Worm (Caenorhabditis elegans) whole organism, young adult: ENCODE measurements around the gene Y116A8C.468.

Experiments
- B0035.1 ChIP-seq: sonication (generic microtip); optimal IDR thresholded peaks from 2 replicates; lab custom pipeline; 2016; ENCODE audit warnings: missing genetic modification characterization, mild to moderate bottlenecking, missing compliant biosample characterization, missing genotype, missing genetic modification reagents
- D2030.7 ChIP-seq: fragments of 200-800 bp; sonication (Bioruptor generic); IDR thresholded peaks from 2 replicates; pipeline ENCODE4 v1.3.6; 2022; ENCODE audit warnings: missing genetic modification reagents, missing genetic modification characterization, missing compliant biosample characterization
- F22D6.2 ChIP-seq: sonication (generic microtip); optimal IDR thresholded peaks from 2 replicates; lab custom pipeline; 2016; ENCODE audit warnings: mild to moderate bottlenecking, missing genetic modification characterization, missing compliant biosample characterization
- F33H1.4 ChIP-seq: fragments of 200-800 bp; sonication (Bioruptor generic); IDR thresholded peaks from 2 replicates; pipeline ENCODE4 v1.3.6; 2022; ENCODE audit warnings: missing genetic modification reagents, missing genetic modification characterization, missing compliant biosample characterization
- F37B4.10 ChIP-seq: fragments of 200-800 bp; sonication (Bioruptor generic); IDR thresholded peaks from 2 replicates; pipeline ENCODE4 v1.3.6; 2022; ENCODE audit warnings: missing genetic modification characterization, missing compliant biosample characterization
- F39B2.1 ChIP-seq: fragments of 200-800 bp; sonication (Bioruptor generic); IDR thresholded peaks from 2 replicates; pipeline ENCODE4 v1.3.6; 2022; ENCODE audit warnings: missing genetic modification reagents, missing genetic modification characterization, missing compliant biosample characterization
- F52B5.7 ChIP-seq: sonication (generic microtip); optimal IDR thresholded peaks from 2 replicates; lab custom pipeline; 2016; ENCODE audit warnings: mild to moderate bottlenecking, missing genetic modification characterization, missing compliant biosample characterization
- F57A8.1 ChIP-seq: fragments of 200-800 bp; sonication (Bioruptor generic); optimal IDR thresholded peaks from 2 replicates; lab custom pipeline; 2018; ENCODE audit warnings: mild to moderate bottlenecking, missing genetic modification characterization, moderate library complexity, missing compliant biosample characterization
- T26A5.8 ChIP-seq: sonication (generic microtip); optimal IDR thresholded peaks from 2 replicates; lab custom pipeline; 2016; ENCODE audit warnings: missing genetic modification characterization, missing compliant biosample characterization
- ZK185.1 ChIP-seq: sonication (generic microtip); optimal IDR thresholded peaks from 2 replicates; lab custom pipeline; 2016; ENCODE audit warnings: mild to moderate bottlenecking, missing genetic modification characterization, missing compliant biosample characterization; ENCODE audit not compliant: poor library complexity, severe bottlenecking
- akir-1 ChIP-seq: fragments of 200-800 bp; sonication (Bioruptor generic); optimal IDR thresholded peaks from 2 replicates; lab custom pipeline; 2018; ENCODE audit warnings: mild to moderate bottlenecking, missing genetic modification characterization, moderate library complexity, missing compliant biosample characterization
- ama-1 ChIP-seq, 3 experiments: fragments of 150-350 bp in 1 of 3; sonication (generic microtip) in 2 of 3; optimal IDR thresholded peaks; 2 replicates each; lab custom pipeline; 2014 to 2018; ENCODE audit warnings: missing biosample characterization in 2 of 3, missing genetic modification characterization in 2 of 3, missing genetic modification reagents in 2 of 3
- aptf-3 ChIP-seq: fragments of 200-800 bp; sonication (Bioruptor generic); IDR thresholded peaks from 2 replicates; pipeline ENCODE4 v1.3.6; 2022; ENCODE audit warnings: missing genetic modification characterization, missing compliant biosample characterization
- bed-2 ChIP-seq: fragments of 200-800 bp; sonication (Bioruptor generic); IDR thresholded peaks from 2 replicates; pipeline ENCODE4 v1.3.6; 2022; ENCODE audit warnings: missing genetic modification reagents, missing genetic modification characterization, missing compliant biosample characterization
- chd-7 ChIP-seq: sonication (generic microtip); optimal IDR thresholded peaks from 2 replicates; lab custom pipeline; 2016; ENCODE audit warnings: mild to moderate bottlenecking, missing genetic modification characterization, moderate library complexity, missing compliant biosample characterization
- dpff-1 ChIP-seq: sonication (generic microtip); optimal IDR thresholded peaks from 2 replicates; lab custom pipeline; 2017; ENCODE audit warnings: mild to moderate bottlenecking, missing genetic modification characterization, missing compliant biosample characterization
- egl-44 ChIP-seq: fragments of 200-800 bp; sonication (Bioruptor generic); IDR thresholded peaks from 2 replicates; pipeline ENCODE4 v1.3.6; 2022; ENCODE audit warnings: missing genetic modification reagents, missing genetic modification characterization, missing compliant biosample characterization
- egrh-3 ChIP-seq: fragments of 200-800 bp; sonication (Bioruptor generic); IDR thresholded peaks from 2 replicates; pipeline ENCODE4 v1.3.6; 2022; ENCODE audit warnings: missing genetic modification reagents, missing genetic modification characterization, missing compliant biosample characterization
- hlh-26 ChIP-seq: fragments of 200-800 bp; sonication (Bioruptor generic); conservative IDR thresholded peaks from 2 replicates; pipeline ENCODE4 v1.3.6; 2022; ENCODE audit warnings: missing genetic modification reagents, missing genetic modification characterization, missing compliant biosample characterization
- hmg-1.2 ChIP-seq: fragments of 200-800 bp; sonication (Bioruptor generic); IDR thresholded peaks from 2 replicates; pipeline ENCODE4 v1.3.6; 2022; ENCODE audit warnings: missing genetic modification reagents, missing genetic modification characterization, missing compliant biosample characterization
- hsf-1 ChIP-seq: fragments of 200-800 bp; sonication (Bioruptor generic); IDR thresholded peaks from 2 replicates; pipeline ENCODE4 v1.3.6; 2022; ENCODE audit warnings: missing genetic modification reagents, missing genetic modification characterization, missing compliant biosample characterization
- lin-35 ChIP-seq, 3 experiments: fragments of 150-350 bp in 2 of 3; sonication (generic microtip) in 1 of 3; optimal IDR thresholded peaks; 2 replicates each; lab custom pipeline; 2014 to 2018; ENCODE audit warnings: missing biosample characterization in 3 of 3, missing genetic modification characterization in 3 of 3, missing genetic modification reagents in 3 of 3
- madf-6 ChIP-seq: fragments of 200-800 bp; sonication (Bioruptor generic); IDR thresholded peaks from 2 replicates; pipeline ENCODE4 v1.3.6; 2022; ENCODE audit warnings: missing genetic modification reagents, missing genetic modification characterization, missing compliant biosample characterization
- nhr-90 ChIP-seq: sonication (generic microtip); optimal IDR thresholded peaks from 2 replicates; lab custom pipeline; 2016; ENCODE audit warnings: missing genotype, mild to moderate bottlenecking, missing genetic modification characterization, missing compliant biosample characterization
- snpc-1.1 ChIP-seq: sonication (generic microtip); optimal IDR thresholded peaks from 2 replicates; lab custom pipeline; 2017; ENCODE audit warnings: missing genetic modification characterization, mild to moderate bottlenecking, missing compliant biosample characterization, antibody characterized with exemption, moderate library complexity, missing genotype, missing genetic modification reagents; ENCODE audit not compliant: insufficient read depth
- snpc-4 ChIP-seq, 5 experiments: fragments of 150-350 bp in 1 of 5; sonication (generic microtip) in 4 of 5; optimal IDR thresholded peaks; 2 replicates each; lab custom pipeline; 2014 to 2018; ENCODE audit warnings: missing genetic modification characterization in 5 of 5, missing biosample characterization in 3 of 5, antibody characterized with exemption in 2 of 5, mild to moderate bottlenecking in 2 of 5, missing compliant biosample characterization in 2 of 5, missing genotype in 2 of 5, moderate library complexity in 2 of 5, missing genetic modification reagents in 1 of 5
- sptf-2 ChIP-seq: fragments of 200-800 bp; sonication (Bioruptor generic); optimal IDR thresholded peaks from 2 replicates; lab custom pipeline; 2018; ENCODE audit warnings: mild to moderate bottlenecking, missing genetic modification characterization, missing compliant biosample characterization
- tbx-9 ChIP-seq: sonication (generic microtip); optimal IDR thresholded peaks from 2 replicates; lab custom pipeline; 2016; ENCODE audit warnings: borderline replicate concordance, missing genetic modification characterization, inconsistent platforms, missing compliant biosample characterization
- tlf-1 ChIP-seq: fragments of 200-800 bp; sonication (Bioruptor generic); optimal IDR thresholded peaks from 2 replicates; lab custom pipeline; 2018; ENCODE audit warnings: mild to moderate bottlenecking, missing genetic modification characterization, missing compliant biosample characterization
- unc-130 ChIP-seq: sonication (generic microtip); optimal IDR thresholded peaks from 2 replicates; lab custom pipeline; 2016; ENCODE audit warnings: missing genetic modification reagents, missing genetic modification characterization, missing compliant biosample characterization
- xnd-1 ChIP-seq: sonication (generic microtip); optimal IDR thresholded peaks from 2 replicates; lab custom pipeline; 2016; ENCODE audit warnings: missing genotype, missing genetic modification reagents, missing genetic modification characterization, missing compliant biosample characterization
- zfh-2 ChIP-seq: fragments of 200-800 bp; sonication (Bioruptor generic); conservative IDR thresholded peaks from 2 replicates; pipeline ENCODE4 v1.3.6; 2022; ENCODE audit warnings: missing genetic modification reagents, missing genetic modification characterization, missing compliant biosample characterization
- zim-3 ChIP-seq: sonication (generic microtip); optimal IDR thresholded peaks from 2 replicates; lab custom pipeline; 2017; ENCODE audit warnings: mild to moderate bottlenecking, missing genetic modification characterization, moderate library complexity, missing compliant biosample characterization
- ztf-22 ChIP-seq: fragments of 200-800 bp; sonication (Bioruptor generic); optimal IDR thresholded peaks from 2 replicates; lab custom pipeline; 2018; ENCODE audit warnings: mild to moderate bottlenecking, missing genetic modification characterization, moderate library complexity, missing compliant biosample characterization
- ztf-26 ChIP-seq: sonication (generic microtip); optimal IDR thresholded peaks from 2 replicates; lab custom pipeline; 2017; ENCODE audit warnings: missing genetic modification characterization, missing compliant biosample characterization
- ztf-3 ChIP-seq: fragments of 200-800 bp; sonication (Bioruptor generic); optimal IDR thresholded peaks from 2 replicates; lab custom pipeline; 2018; ENCODE audit warnings: mild to moderate bottlenecking, missing genetic modification characterization, missing compliant biosample characterization

Gene Y116A8C.468

ce11 chrIV:16921999-16922398 is 3.8 kb downstream of the Y116A8C.468 start:
- TF ChIP-seq F39B2.1 (GFP tag; lab: Robert Waterston, UW), result no peak
- no peak for TF ChIP-seq ZK185.1 (tag; lab: Kevin White, UChicago)
- TF ChIP-seq snpc-4 (GFP tag; optimal IDR thresholded peaks at IDR 0.05; lab: Kevin White, UChicago), result no peak
- TF ChIP-seq snpc-4 (tag; optimal IDR thresholded peaks at IDR 0.05; lab: Kevin White, UChicago), result peak in 1 of 4 experiments; percentile 15
- TF ChIP-seq zfh-2, result peak; percentile 52

ce11 chrIV:16924092-16924491 is 5.9 kb downstream of the Y116A8C.468 start, which contains the start of gene nep-24:
Gene nep-24 (plus strand): TSS chrIV:16924392.
- no peak for TF ChIP-seq snpc-4 (GFP tag; optimal IDR thresholded peaks at IDR 0.05; lab: Kevin White, UChicago)
- no peak for TF ChIP-seq snpc-4 (tag; optimal IDR thresholded peaks at IDR 0.05; lab: Kevin White, UChicago)
- no peak for TF ChIP-seq ztf-3 (GFP tag; lab: Kevin White, UChicago)
- no peak for TF ChIP-seq tlf-1 (GFP tag; lab: Kevin White, UChicago)
- no peak for TF ChIP-seq D2030.7
- no peak for TF ChIP-seq unc-130 (GFP tag; lab: Kevin White, UChicago)
- no peak for TF ChIP-seq madf-6
- no peak for TF ChIP-seq T26A5.8 (tag; lab: Kevin White, UChicago)
- TF ChIP-seq chd-7 (tag; lab: Kevin White, UChicago), result no peak
- TF ChIP-seq ztf-26 (tag; lab: Kevin White, UChicago), result no peak
- TF ChIP-seq, all 124 proteins: peak for 0

ce11 chrIV:16925363-16925863 is 7.2 kb downstream of the Y116A8C.468 start:
- TF ChIP-seq aptf-3 (no peak), dpff-1 (tag; lab: Kevin White, UChicago) (no peak), hmg-1.2 (GFP tag; lab: Robert Waterston, UW) (no peak), lin-35 (GFP tag; optimal IDR thresholded peaks at IDR 0.05; lab: Kevin White, UChicago) (no peak), F33H1.4 (GFP tag; lab: Robert Waterston, UW) (no peak), ZK185.1 (tag; lab: Kevin White, UChicago) (no peak), hsf-1 (0 out of 2 replicates have a peak, but pooled peaks have one; percentile 24), akir-1 (GFP tag; lab: Kevin White, UChicago) (no peak), F57A8.1 (no peak), bed-2 (GFP tag; lab: Robert Waterston, UW) (0 out of 2 replicates have a peak, but pooled peaks have one; percentile 40), egrh-3 (GFP tag; lab: Robert Waterston, UW) (peak; percentile 48; the same call in 1 of the 2 replicates), F52B5.7 (tag; lab: Kevin White, UChicago) (no peak), snpc-1.1 (tag; lab: Kevin White, UChicago) (peak; percentile 47), nhr-90 (no peak), D2030.7 (no peak), xnd-1 (no peak), egl-44 (GFP tag; lab: Robert Waterston, UW) (no peak), zim-3 (no peak), tbx-9 (tag; lab: Kevin White, UChicago) (no peak), snpc-4 (GFP tag; optimal IDR thresholded peaks at IDR 0.05; lab: Kevin White, UChicago) (no peak), snpc-4 (tag; optimal IDR thresholded peaks at IDR 0.05; lab: Kevin White, UChicago) (peak in 1 of 4 experiments; percentile 81), ztf-22 (no peak), sptf-2 (GFP tag; lab: Kevin White, UChicago) (no peak), zfh-2 (peak; percentile 89), ztf-3 (GFP tag; lab: Kevin White, UChicago) (no peak)

ce11 chrIV:16926558-16926957 is 8.4 kb downstream of the Y116A8C.468 start:
- TF ChIP-seq F22D6.2 (tag; lab: Kevin White, UChicago), result no peak
- TF ChIP-seq hlh-26, result no peak
- TF ChIP-seq F37B4.10 (GFP tag; lab: Robert Waterston, UW), result no peak
- TF ChIP-seq F57A8.1, result no peak
- no peak for TF ChIP-seq ama-1 (optimal IDR thresholded peaks at IDR 0.05; lab: Kevin White, UChicago)
- TF ChIP-seq ama-1 (GFP tag; optimal IDR thresholded peaks at IDR 0.05; lab: Kevin White, UChicago), result no peak
- TF ChIP-seq F33H1.4 (GFP tag; lab: Robert Waterston, UW), result no peak
- no peak for TF ChIP-seq chd-7 (tag; lab: Kevin White, UChicago)
- no peak for TF ChIP-seq T26A5.8 (tag; lab: Kevin White, UChicago)
- no peak for TF ChIP-seq B0035.1 (tag; lab: Kevin White, UChicago)
- TF ChIP-seq, all 124 proteins: peak for 0
